Worm (Caenorhabditis elegans) whole organism, young adult: Measurements from ENCODE around the gene F35D11.4.

ENCODE experiments used
- B0019.2 ChIP-seq: fragments of 200-800 bp; sonication (Bioruptor generic); conservative IDR thresholded peaks from 2 replicates; pipeline ENCODE4 v1.3.6; 2022; ENCODE audit warnings: missing genetic modification reagents, missing genetic modification characterization, missing compliant biosample characterization
- B0336.3 ChIP-seq: fragments of 200-800 bp; sonication (Bioruptor generic); IDR thresholded peaks from 2 replicates; pipeline ENCODE4 v1.3.6; 2022; ENCODE audit warnings: missing genetic modification characterization, missing compliant biosample characterization
- D2030.7 ChIP-seq: fragments of 200-800 bp; sonication (Bioruptor generic); IDR thresholded peaks from 2 replicates; pipeline ENCODE4 v1.3.6; 2022; ENCODE audit warnings: missing genetic modification reagents, missing genetic modification characterization, missing compliant biosample characterization
- F10E7.11 ChIP-seq: sonication (generic microtip); optimal IDR thresholded peaks from 2 replicates; lab custom pipeline; 2017; ENCODE audit warnings: mild to moderate bottlenecking, missing genetic modification characterization, moderate library complexity, missing compliant biosample characterization
- F23B12.7 ChIP-seq: sonication (generic microtip); optimal IDR thresholded peaks from 2 replicates; lab custom pipeline; 2017; ENCODE audit warnings: missing genetic modification characterization, mild to moderate bottlenecking, missing compliant biosample characterization, antibody characterized with exemption, moderate library complexity; ENCODE audit not compliant: insufficient read depth
- F39B2.1 ChIP-seq: fragments of 200-800 bp; sonication (Bioruptor generic); IDR thresholded peaks from 2 replicates; pipeline ENCODE4 v1.3.6; 2022; ENCODE audit warnings: missing genetic modification reagents, missing genetic modification characterization, missing compliant biosample characterization
- F49E8.2 ChIP-seq: sonication (generic microtip); optimal IDR thresholded peaks from 3 replicates; lab custom pipeline; 2017; ENCODE audit warnings: missing genetic modification characterization, mild to moderate bottlenecking, missing compliant biosample characterization, antibody characterized with exemption, moderate library complexity; ENCODE audit not compliant: insufficient read depth
- F52B5.7 ChIP-seq: sonication (generic microtip); optimal IDR thresholded peaks from 2 replicates; lab custom pipeline; 2016; ENCODE audit warnings: mild to moderate bottlenecking, missing genetic modification characterization, missing compliant biosample characterization
- K11D2.4 ChIP-seq: fragments of 200-800 bp; sonication (Bioruptor generic); IDR thresholded peaks from 2 replicates; pipeline ENCODE4 v1.3.6; 2022; ENCODE audit warnings: missing genetic modification reagents, missing genetic modification characterization, missing compliant biosample characterization
- athp-1 ChIP-seq: sonication (generic microtip); optimal IDR thresholded peaks from 2 replicates; lab custom pipeline; 2017; ENCODE audit warnings: mild to moderate bottlenecking, missing genetic modification characterization, missing compliant biosample characterization
- ccch-3 ChIP-seq: fragments of 200-800 bp; sonication (Bioruptor generic); optimal IDR thresholded peaks from 2 replicates; lab custom pipeline; 2018; ENCODE audit warnings: mild to moderate bottlenecking, missing genetic modification characterization, missing compliant biosample characterization
- cebp-2 ChIP-seq: fragments of 200-800 bp; sonication (Bioruptor generic); IDR thresholded peaks from 2 replicates; pipeline ENCODE4 v1.3.6; 2022; ENCODE audit warnings: missing genetic modification characterization, missing compliant biosample characterization
- ceh-79 ChIP-seq: sonication (generic microtip); optimal IDR thresholded peaks from 2 replicates; lab custom pipeline; 2017; ENCODE audit warnings: mild to moderate bottlenecking, missing genetic modification characterization, missing compliant biosample characterization
- ceh-91 ChIP-seq: fragments of 200-800 bp; sonication (Bioruptor generic); IDR thresholded peaks from 2 replicates; pipeline ENCODE4 v1.3.6; 2022; ENCODE audit warnings: missing genetic modification reagents, missing genetic modification characterization, missing compliant biosample characterization
- dox-1 ChIP-seq: fragments of 200-800 bp; sonication (Bioruptor generic); IDR thresholded peaks from 2 replicates; pipeline ENCODE4 v1.3.6; 2022; ENCODE audit warnings: missing genetic modification reagents, missing genetic modification characterization, missing compliant biosample characterization
- dpff-1 ChIP-seq: sonication (generic microtip); optimal IDR thresholded peaks from 2 replicates; lab custom pipeline; 2017; ENCODE audit warnings: mild to moderate bottlenecking, missing genetic modification characterization, missing compliant biosample characterization
- efl-1 ChIP-seq: fragments of 150-350 bp; optimal IDR thresholded peaks from 2 replicates; lab custom pipeline; 2014; ENCODE audit warnings: missing biosample characterization, missing genetic modification reagents, missing genetic modification characterization
- egl-44 ChIP-seq: fragments of 200-800 bp; sonication (Bioruptor generic); IDR thresholded peaks from 2 replicates; pipeline ENCODE4 v1.3.6; 2022; ENCODE audit warnings: missing genetic modification reagents, missing genetic modification characterization, missing compliant biosample characterization
- him-1 ChIP-seq: sonication (generic microtip); optimal IDR thresholded peaks from 2 replicates; lab custom pipeline; 2016; ENCODE audit warnings: missing genotype, missing genetic modification reagents, missing genetic modification characterization, missing compliant biosample characterization
- hmg-1.2 ChIP-seq: fragments of 200-800 bp; sonication (Bioruptor generic); IDR thresholded peaks from 2 replicates; pipeline ENCODE4 v1.3.6; 2022; ENCODE audit warnings: missing genetic modification reagents, missing genetic modification characterization, missing compliant biosample characterization
- hrde-1 ChIP-seq: sonication (generic microtip); optimal IDR thresholded peaks from 2 replicates; lab custom pipeline; 2016; ENCODE audit warnings: missing genetic modification characterization, mild to moderate bottlenecking, missing compliant biosample characterization, moderate library complexity, missing genotype, missing genetic modification reagents, borderline replicate concordance
- hsf-1 ChIP-seq: fragments of 200-800 bp; sonication (Bioruptor generic); IDR thresholded peaks from 2 replicates; pipeline ENCODE4 v1.3.6; 2022; ENCODE audit warnings: missing genetic modification reagents, missing genetic modification characterization, missing compliant biosample characterization
- let-526 ChIP-seq: fragments of 200-800 bp; sonication (Bioruptor generic); IDR thresholded peaks from 2 replicates; pipeline ENCODE4 v1.3.6; 2022; ENCODE audit warnings: missing genetic modification reagents, missing genetic modification characterization, missing compliant biosample characterization
- let-607 ChIP-seq, 2 experiments: fragments of 200-800 bp in 1 of 2; sonication (Bioruptor generic) in 1 of 2; sonication (generic microtip) in 1 of 2; optimal IDR thresholded peaks; 2 replicates each; lab custom pipeline; 2016 to 2018; ENCODE audit warnings: mild to moderate bottlenecking in 2 of 2, missing compliant biosample characterization in 2 of 2, missing genetic modification characterization in 2 of 2, moderate library complexity in 2 of 2, missing genotype in 1 of 2
- lin-40 ChIP-seq: sonication (generic microtip); optimal IDR thresholded peaks from 2 replicates; lab custom pipeline; 2016; ENCODE audit warnings: missing genetic modification characterization, mild to moderate bottlenecking, missing compliant biosample characterization, missing genotype, missing genetic modification reagents
- madf-6 ChIP-seq: fragments of 200-800 bp; sonication (Bioruptor generic); IDR thresholded peaks from 2 replicates; pipeline ENCODE4 v1.3.6; 2022; ENCODE audit warnings: missing genetic modification reagents, missing genetic modification characterization, missing compliant biosample characterization
- madf-8 ChIP-seq: fragments of 200-800 bp; sonication (Bioruptor generic); conservative IDR thresholded peaks from 2 replicates; pipeline ENCODE4 v1.3.6; 2022; ENCODE audit warnings: missing genetic modification reagents, missing genetic modification characterization, missing compliant biosample characterization
- mcd-1 ChIP-seq: fragments of 200-800 bp; sonication (Bioruptor generic); IDR thresholded peaks from 2 replicates; pipeline ENCODE4 v1.3.6; 2022; ENCODE audit warnings: missing genetic modification reagents, missing genetic modification characterization, missing compliant biosample characterization
- nfya-2 ChIP-seq: fragments of 200-800 bp; sonication (Bioruptor generic); IDR thresholded peaks from 2 replicates; pipeline ENCODE4 v1.3.6; 2022; ENCODE audit warnings: missing genetic modification reagents, missing genetic modification characterization, missing compliant biosample characterization
- nfyb-1 ChIP-seq: fragments of 200-800 bp; sonication (Bioruptor generic); IDR thresholded peaks from 2 replicates; pipeline ENCODE4 v1.3.6; 2022; ENCODE audit warnings: missing genetic modification reagents, missing genetic modification characterization, missing compliant biosample characterization
- nhr-80 ChIP-seq: sonication (generic microtip); optimal IDR thresholded peaks from 2 replicates; lab custom pipeline; 2016; ENCODE audit warnings: missing genetic modification characterization, missing compliant biosample characterization
- pbrm-1 ChIP-seq: fragments of 200-800 bp; sonication (Bioruptor generic); IDR thresholded peaks from 2 replicates; pipeline ENCODE4 v1.3.6; 2022; ENCODE audit warnings: missing genetic modification reagents, missing genetic modification characterization, missing compliant biosample characterization
- pha-4 ChIP-seq: fragments of 150-350 bp; sonication (generic microtip); optimal IDR thresholded peaks from 2 replicates; lab custom pipeline; 2014; ENCODE audit warnings: missing biosample characterization, missing genetic modification reagents, missing genetic modification characterization
- rcor-1 ChIP-seq: fragments of 200-800 bp; sonication (Bioruptor generic); IDR thresholded peaks from 2 replicates; pipeline ENCODE4 v1.3.6; 2022; ENCODE audit warnings: missing genetic modification reagents, missing genetic modification characterization, missing compliant biosample characterization
- sptf-2 ChIP-seq: fragments of 200-800 bp; sonication (Bioruptor generic); optimal IDR thresholded peaks from 2 replicates; lab custom pipeline; 2018; ENCODE audit warnings: mild to moderate bottlenecking, missing genetic modification characterization, missing compliant biosample characterization
- unc-62 ChIP-seq: fragments of 150-350 bp; optimal IDR thresholded peaks from 2 replicates; lab custom pipeline; 2014; ENCODE audit warnings: missing biosample characterization, missing genetic modification reagents, missing genetic modification characterization
- xnd-1 ChIP-seq: sonication (generic microtip); optimal IDR thresholded peaks from 2 replicates; lab custom pipeline; 2016; ENCODE audit warnings: missing genotype, missing genetic modification reagents, missing genetic modification characterization, missing compliant biosample characterization
- zim-3 ChIP-seq: sonication (generic microtip); optimal IDR thresholded peaks from 2 replicates; lab custom pipeline; 2017; ENCODE audit warnings: mild to moderate bottlenecking, missing genetic modification characterization, moderate library complexity, missing compliant biosample characterization
- ztf-26 ChIP-seq: sonication (generic microtip); optimal IDR thresholded peaks from 2 replicates; lab custom pipeline; 2017; ENCODE audit warnings: missing genetic modification characterization, missing compliant biosample characterization
- ztf-6 ChIP-seq: fragments of 200-800 bp; sonication (Bioruptor generic); IDR thresholded peaks from 2 replicates; pipeline ENCODE4 v1.3.6; 2022; ENCODE audit warnings: missing genetic modification reagents, missing genetic modification characterization, missing compliant biosample characterization

Gene F35D11.4

DNA sequence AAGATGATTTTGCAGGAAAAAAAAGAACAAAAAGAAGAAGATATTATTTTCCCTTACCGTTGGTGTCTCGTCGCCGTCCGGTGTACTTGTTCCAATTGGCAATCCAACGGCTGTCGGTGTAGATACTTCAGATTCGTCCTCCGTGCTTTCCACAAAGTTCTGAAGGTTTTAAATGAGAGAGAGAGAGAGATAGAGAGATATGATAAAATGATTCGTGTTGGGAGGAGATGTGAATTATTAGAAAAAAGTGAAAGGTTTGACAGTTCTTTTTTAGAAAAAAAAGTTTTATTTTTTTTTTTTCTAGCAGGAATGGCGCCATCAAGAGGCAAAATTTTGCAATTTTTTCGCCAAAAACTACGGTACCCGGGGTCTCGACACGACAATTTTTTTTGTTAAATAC lies 3.0 kb upstream of the F35D11.4 start:
- TF ChIP-seq sptf-2 (GFP tag; lab: Kevin White, UChicago) (no peak), cebp-2 (GFP tag; lab: Robert Waterston, UW) (no peak), lin-40 (peak; percentile 14), nfyb-1 (GFP tag; lab: Robert Waterston, UW) (no peak), ztf-26 (tag; lab: Kevin White, UChicago) (peak; percentile 31)

DNA sequence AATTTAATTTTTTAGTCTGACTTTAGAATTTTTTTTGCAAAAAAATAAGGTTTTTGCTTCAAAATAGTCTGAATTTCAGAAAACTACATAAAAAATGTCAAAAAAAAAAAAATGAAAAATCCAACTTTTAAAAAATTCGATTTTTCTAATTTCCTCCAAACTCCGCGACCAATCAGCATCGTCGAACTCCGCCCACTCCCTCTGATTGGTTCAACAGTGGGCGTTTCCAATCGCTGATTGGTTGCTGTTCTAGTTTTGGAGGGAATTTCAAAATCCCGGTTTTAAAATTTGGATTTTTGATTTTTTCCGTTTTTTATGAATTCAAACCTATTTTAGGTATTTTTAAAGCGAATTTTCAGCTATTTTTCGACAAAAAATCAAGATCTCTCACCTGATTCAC lies 2.4 kb upstream of the F35D11.4 start:
- no peak for TF ChIP-seq F23B12.7
- peak; percentile 70; the same call in 1 of the 2 replicates for TF ChIP-seq nfyb-1 (GFP tag; lab: Robert Waterston, UW)

DNA sequence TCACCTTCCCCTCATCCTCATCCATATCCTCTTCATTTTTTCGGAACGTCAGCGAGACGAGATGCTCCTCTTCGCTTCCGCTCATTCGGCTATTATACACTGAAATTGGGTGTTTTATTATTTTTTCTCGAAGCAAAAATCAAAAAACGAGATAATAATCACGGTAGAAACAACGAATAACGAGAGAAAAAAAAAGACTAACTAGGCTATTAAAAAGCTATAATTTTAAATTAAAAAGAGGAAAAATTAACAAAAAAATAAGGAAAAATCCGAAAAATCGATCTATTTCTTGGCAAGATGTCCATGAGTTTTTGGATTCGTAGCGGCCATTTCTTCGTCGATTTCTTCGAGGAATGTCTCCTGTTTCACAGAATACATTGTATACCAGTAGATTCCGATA lies 2.0 kb upstream of the F35D11.4 start, which contains the start of gene ipla-1:
Gene ipla-1 (minus strand): TSS at position 101 of the 400 bp plus-strand sequence.
- 0 out of 2 replicates have a peak, but pooled peaks have one; percentile 24 for TF ChIP-seq pbrm-1 (GFP tag; lab: Robert Waterston, UW)
- TF ChIP-seq dpff-1: no peak
- no peak for TF ChIP-seq zim-3 (tag; lab: Kevin White, UChicago)

DNA sequence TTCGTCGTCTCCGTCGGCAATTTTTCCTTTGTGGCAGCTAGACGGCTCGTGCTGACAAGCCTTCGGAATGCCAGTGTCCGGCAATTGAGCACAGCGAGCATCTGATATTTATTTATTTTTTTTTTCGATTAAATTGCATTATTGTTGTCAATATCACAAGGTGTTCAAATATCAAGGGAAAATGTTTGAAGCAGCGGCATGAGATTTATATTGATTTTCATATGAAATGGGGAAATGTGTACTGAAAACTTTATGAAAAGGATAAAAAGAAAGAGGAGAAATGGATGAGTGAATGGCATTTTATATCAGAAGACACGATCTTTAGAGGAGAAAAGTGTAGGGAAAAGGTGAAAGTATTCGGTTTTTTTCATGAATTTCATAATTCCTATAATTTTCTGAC lies 694 bp upstream of the F35D11.4 start, which contains the start of gene coa-3:
Gene coa-3 (minus strand): TSS at position 101 of the 400 bp plus-strand sequence.
- TF ChIP-seq ceh-79 (tag; lab: Kevin White, UChicago) (no peak), pha-4 (tag; lab: Kevin White, UChicago) (no peak), F10E7.11 (tag; lab: Kevin White, UChicago) (no peak), K11D2.4 (GFP tag; lab: Robert Waterston, UW) (no peak)
- TF ChIP-seq, all 124 proteins: peak for 0

DNA sequence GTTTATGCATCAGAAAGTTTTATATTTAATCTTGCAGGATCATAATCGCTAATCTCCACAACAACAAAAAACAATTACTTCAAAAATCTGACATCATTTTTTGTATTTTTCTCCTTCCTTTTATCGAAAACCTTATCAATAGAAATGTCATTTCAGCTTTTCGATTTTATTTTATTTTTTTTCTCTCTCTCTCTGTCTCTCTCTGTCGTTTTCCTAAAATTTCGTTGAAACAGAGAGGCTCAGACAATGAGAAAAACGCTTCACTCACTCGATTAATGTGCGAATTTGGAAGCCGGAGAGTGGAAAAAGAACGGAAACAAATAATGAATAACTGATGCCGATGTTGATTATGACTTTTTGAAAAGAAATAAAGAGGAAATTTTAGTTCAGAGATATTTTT lies 922 bp downstream of the F35D11.4 start:
- TF ChIP-seq nhr-80 (tag; lab: Kevin White, UChicago): peak; percentile 69
- no peak for TF ChIP-seq F23B12.7
- TF ChIP-seq nfya-2: no peak
- TF ChIP-seq efl-1: no peak
- TF ChIP-seq let-607 (tag; optimal IDR thresholded peaks at IDR 0.05; lab: Kevin White, UChicago): peak in 1 of 2 experiments; percentile 21
- no peak for TF ChIP-seq ccch-3 (GFP tag; lab: Kevin White, UChicago)
- TF ChIP-seq egl-44: no peak
- TF ChIP-seq F39B2.1 (GFP tag; lab: Robert Waterston, UW): no peak
- TF ChIP-seq unc-62 (GFP tag; lab: Kevin White, UChicago): peak; percentile 57
- no peak for TF ChIP-seq F52B5.7 (tag; lab: Kevin White, UChicago)
- TF ChIP-seq, all 124 proteins: peak for 3

DNA sequence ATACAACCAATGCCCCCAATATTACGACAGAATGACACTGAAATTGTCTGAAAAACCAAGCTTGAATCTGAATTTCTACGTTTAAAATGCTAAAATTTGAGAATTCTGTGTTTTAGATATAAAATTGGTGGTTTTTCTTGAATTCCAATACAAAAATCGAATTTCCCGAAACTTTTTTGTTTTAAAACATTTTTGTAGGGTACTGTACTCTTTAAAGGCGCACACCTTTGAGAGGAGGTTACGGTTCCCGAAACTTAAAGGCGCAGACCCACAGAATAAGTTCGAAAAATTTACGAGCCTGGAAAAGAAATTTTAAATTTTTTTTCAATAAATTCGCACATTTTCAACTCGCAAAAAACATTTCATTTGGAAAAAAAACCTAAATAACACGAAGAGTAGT lies 1.5 kb downstream of the F35D11.4 start:
- TF ChIP-seq ztf-6 (GFP tag; lab: Robert Waterston, UW): no peak
- peak; percentile 46 for TF ChIP-seq F49E8.2 (tag; lab: Kevin White, UChicago)
- no peak for TF ChIP-seq B0336.3 (GFP tag; lab: Robert Waterston, UW)
- peak; percentile 58; the same call in 1 of the 2 replicates for TF ChIP-seq pbrm-1 (GFP tag; lab: Robert Waterston, UW)
- TF ChIP-seq mcd-1 (GFP tag; lab: Robert Waterston, UW): no peak; the same call in 1 of the 2 replicates
- no peak for TF ChIP-seq hrde-1
- peak; percentile 98 for TF ChIP-seq madf-6 (GFP tag; lab: Robert Waterston, UW)
- peak; percentile 42; the same call in 1 of the 2 replicates for TF ChIP-seq hsf-1
- peak; percentile 21; the same call in 1 of the 2 replicates for TF ChIP-seq hmg-1.2
- TF ChIP-seq xnd-1 (tag; lab: Kevin White, UChicago): peak; percentile 94
- TF ChIP-seq D2030.7: peak; percentile 80
- TF ChIP-seq rcor-1 (GFP tag; lab: Robert Waterston, UW): peak; percentile 35; the same call in 1 of the 2 replicates
- TF ChIP-seq let-526 (GFP tag; lab: Robert Waterston, UW): no peak
- peak; percentile 83 for TF ChIP-seq ceh-91
- TF ChIP-seq B0019.2 (GFP tag; lab: Robert Waterston, UW): peak; percentile 67
- TF ChIP-seq efl-1: peak; percentile 42
- peak; percentile 42; the same call in 1 of the 2 replicates for TF ChIP-seq dox-1 (GFP tag; lab: Robert Waterston, UW)
- TF ChIP-seq athp-1: peak; percentile 74
- peak; percentile 21 for TF ChIP-seq him-1 (tag; lab: Kevin White, UChicago)
- peak; percentile 98 for TF ChIP-seq madf-8
